Worm (Caenorhabditis elegans) whole organism, L4 larva: ENCODE data around the gene nspa-9.

Experiments used
- F44E2.7 ChIP-seq: fragments of 200-800 bp; sonication (Bioruptor generic); IDR thresholded peaks from 2 replicates; pipeline ENCODE4 v2.1.2; 2022; ENCODE audit warnings: missing genetic modification characterization, missing compliant biosample characterization
- F49E8.2 ChIP-seq: sonication (generic microtip); optimal IDR thresholded peaks from 2 replicates; lab custom pipeline; 2016; ENCODE audit warnings: missing compliant biosample characterization, mild to moderate bottlenecking, missing genetic modification characterization, borderline replicate concordance
- Y48G9A.11 ChIP-seq: fragments of 200-800 bp; sonication (Bioruptor generic); IDR thresholded peaks from 2 replicates; pipeline ENCODE4 v1.3.6; 2022; ENCODE audit warnings: missing genetic modification reagents, missing genetic modification characterization, missing compliant biosample characterization
- Y75B8A.6 ChIP-seq: fragments of 200-800 bp; sonication (Bioruptor generic); IDR thresholded peaks from 2 replicates; pipeline ENCODE4 v1.3.6; 2022; ENCODE audit warnings: missing genetic modification reagents, missing genetic modification characterization, missing compliant biosample characterization
- ZK337.2 ChIP-seq: fragments of 200-800 bp; sonication (Bioruptor generic); IDR thresholded peaks from 2 replicates; pipeline ENCODE4 v1.3.6; 2022; ENCODE audit warnings: missing genetic modification reagents, missing genetic modification characterization, missing compliant biosample characterization
- aha-1 ChIP-seq: fragments of 150-350 bp; peaks from one replicate; lab custom pipeline; 2014; ENCODE audit warnings: missing biosample characterization, missing genetic modification characterization
- aly-2 ChIP-seq: sonication (generic microtip); optimal IDR thresholded peaks from 2 replicates; lab custom pipeline; 2018; ENCODE audit warnings: missing biosample characterization, missing genetic modification characterization
- ama-1 ChIP-seq: fragments of 150-350 bp; optimal IDR thresholded peaks from 2 replicates; lab custom pipeline; 2014; ENCODE audit warnings: inconsistent platforms, mixed read lengths
- arid-1 ChIP-seq: fragments of 200-800 bp; sonication (Bioruptor generic); conservative IDR thresholded peaks from 2 replicates; pipeline ENCODE4 v1.3.6; 2022; ENCODE audit warnings: missing genetic modification reagents, missing genetic modification characterization, missing compliant biosample characterization
- ceh-28 ChIP-seq: fragments of 150-350 bp; optimal IDR thresholded peaks from 2 replicates; lab custom pipeline; 2014; ENCODE audit warnings: missing biosample characterization, missing genetic modification reagents, missing genetic modification characterization
- ceh-32 ChIP-seq: sonication (generic microtip); optimal IDR thresholded peaks from 2 replicates; lab custom pipeline; 2016; ENCODE audit warnings: mild to moderate bottlenecking, missing genetic modification characterization, missing compliant biosample characterization; ENCODE audit not compliant: poor library complexity
- ceh-44 ChIP-seq: fragments of 200-800 bp; sonication (Bioruptor generic); IDR thresholded peaks from 2 replicates; pipeline ENCODE4 v1.3.6; 2022; ENCODE audit warnings: missing genetic modification reagents, missing genetic modification characterization, missing compliant biosample characterization
- ceh-62 ChIP-seq: sonication (generic microtip); optimal IDR thresholded peaks from 2 replicates; lab custom pipeline; 2017; ENCODE audit warnings: missing biosample characterization, missing genetic modification characterization
- cey-2 ChIP-seq: sonication (generic microtip); optimal IDR thresholded peaks from 3 replicates; lab custom pipeline; 2017; ENCODE audit warnings: missing genetic modification characterization, mild to moderate bottlenecking, missing compliant biosample characterization, antibody characterized with exemption, borderline replicate concordance; ENCODE audit not compliant: insufficient read depth
- daf-16 ChIP-seq, 3 experiments: sonication (generic microtip); optimal IDR thresholded peaks; 2 replicates each; lab custom pipeline; 2016 to 2017; ENCODE audit warnings: missing genetic modification characterization in 3 of 3, missing genetic modification reagents in 3 of 3, mild to moderate bottlenecking in 2 of 3, missing compliant biosample characterization in 2 of 3, missing biosample characterization in 1 of 3, moderate library complexity in 1 of 3
- egl-27 ChIP-seq: sonication (generic microtip); optimal IDR thresholded peaks from 3 replicates; lab custom pipeline; 2017; ENCODE audit warnings: missing biosample characterization, missing genetic modification reagents, missing genetic modification characterization
- fos-1 ChIP-seq: fragments of 150-350 bp; optimal IDR thresholded peaks from 2 replicates; lab custom pipeline; 2014; ENCODE audit warnings: missing biosample characterization, missing genetic modification characterization
- gei-8 ChIP-seq: fragments of 200-800 bp; sonication (Bioruptor generic); optimal IDR thresholded peaks from 2 replicates; lab custom pipeline; 2018; ENCODE audit warnings: mild to moderate bottlenecking, missing genetic modification characterization, missing compliant biosample characterization
- hlh-11 ChIP-seq: fragments of 200-800 bp; sonication (Bioruptor generic); optimal IDR thresholded peaks from 2 replicates; lab custom pipeline; 2018; ENCODE audit warnings: mild to moderate bottlenecking, missing genetic modification characterization, missing compliant biosample characterization
- lin-29 ChIP-seq: fragments of 200-800 bp; sonication (Bioruptor generic); IDR thresholded peaks from 2 replicates; pipeline ENCODE4 v1.3.6; 2022; ENCODE audit warnings: missing genetic modification reagents, missing genetic modification characterization, missing compliant biosample characterization
- lin-38 ChIP-seq: fragments of 200-800 bp; sonication (Bioruptor generic); IDR thresholded peaks from 2 replicates; pipeline ENCODE4 v1.3.6; 2022; ENCODE audit warnings: missing genetic modification reagents, missing genetic modification characterization, missing compliant biosample characterization
- lir-3 ChIP-seq: sonication (generic microtip); optimal IDR thresholded peaks from 2 replicates; lab custom pipeline; 2016; ENCODE audit warnings: mild to moderate bottlenecking, missing genetic modification characterization, missing compliant biosample characterization
- madf-9 ChIP-seq: fragments of 200-800 bp; sonication (Bioruptor generic); conservative IDR thresholded peaks from 2 replicates; pipeline ENCODE4 v1.3.6; 2022; ENCODE audit warnings: missing genetic modification reagents, missing genetic modification characterization, missing compliant biosample characterization
- mdl-1 ChIP-seq, 2 experiments: fragments of 150-350 bp in 1 of 2; sonication (generic microtip) in 1 of 2; optimal IDR thresholded peaks; 2 replicates each; lab custom pipeline; 2014 to 2017; ENCODE audit warnings: missing biosample characterization in 2 of 2, missing genetic modification characterization in 2 of 2
- mdt-29 ChIP-seq: fragments of 200-800 bp; sonication (Bioruptor generic); IDR thresholded peaks from 2 replicates; pipeline ENCODE4 v1.3.6; 2022; ENCODE audit warnings: missing genetic modification reagents, missing genetic modification characterization, missing compliant biosample characterization
- mes-2 ChIP-seq: sonication (generic microtip); optimal IDR thresholded peaks from 2 replicates; lab custom pipeline; 2016; ENCODE audit warnings: missing genotype, mild to moderate bottlenecking, missing genetic modification characterization, missing compliant biosample characterization; ENCODE audit not compliant: poor library complexity, severe bottlenecking
- nhr-10 ChIP-seq: fragments of 150-350 bp; optimal IDR thresholded peaks from 2 replicates; lab custom pipeline; 2014; ENCODE audit warnings: missing biosample characterization, missing genetic modification characterization
- nhr-11 ChIP-seq: fragments of 150-350 bp; optimal IDR thresholded peaks from 2 replicates; lab custom pipeline; 2014; ENCODE audit warnings: missing biosample characterization, missing genetic modification characterization
- nhr-25 ChIP-seq: sonication (generic microtip); optimal IDR thresholded peaks from 2 replicates; lab custom pipeline; 2017; ENCODE audit warnings: missing genetic modification characterization, mild to moderate bottlenecking, missing compliant biosample characterization, antibody characterized with exemption, moderate library complexity, borderline replicate concordance; ENCODE audit not compliant: insufficient read depth
- nhr-77 ChIP-seq: fragments of 150-350 bp; optimal IDR thresholded peaks from 2 replicates; lab custom pipeline; 2014; ENCODE audit warnings: missing biosample characterization, missing genetic modification characterization
- pha-4 ChIP-seq, 2 experiments: fragments of 150-350 bp in 1 of 2; fragments of 200-800 bp in 1 of 2; sonication (Bioruptor generic) in 1 of 2; IDR thresholded peaks in 1 of 2; optimal IDR thresholded peaks in 1 of 2; 2 replicates each; pipeline versions ENCODE4 v1.3.6 to Lab custom; 2014 to 2022; ENCODE audit warnings: missing genetic modification characterization in 2 of 2, missing genetic modification reagents in 2 of 2, missing biosample characterization in 1 of 2, missing compliant biosample characterization in 1 of 2
- pqm-1 ChIP-seq: sonication (generic microtip); optimal IDR thresholded peaks from 2 replicates; lab custom pipeline; 2017; ENCODE audit warnings: missing biosample characterization, missing genetic modification characterization
- rbr-2 ChIP-seq: sonication (generic microtip); optimal IDR thresholded peaks from 2 replicates; lab custom pipeline; 2016; ENCODE audit warnings: missing genotype, missing genetic modification characterization, missing compliant biosample characterization
- sdz-12 ChIP-seq: fragments of 200-800 bp; sonication (Bioruptor generic); optimal IDR thresholded peaks from 2 replicates; lab custom pipeline; 2018; ENCODE audit warnings: mild to moderate bottlenecking, missing genetic modification characterization, missing compliant biosample characterization
- skn-1 ChIP-seq: fragments of 150-350 bp; optimal IDR thresholded peaks from 2 replicates; lab custom pipeline; 2014; ENCODE audit warnings: missing biosample characterization, missing genetic modification characterization
- snpc-4 ChIP-seq: fragments of 150-350 bp; optimal IDR thresholded peaks from 2 replicates; lab custom pipeline; 2014; ENCODE audit warnings: missing biosample characterization, missing genetic modification characterization
- spr-1 ChIP-seq: sonication (generic microtip); optimal IDR thresholded peaks from 2 replicates; lab custom pipeline; 2016; ENCODE audit warnings: mild to moderate bottlenecking, missing genetic modification characterization, missing compliant biosample characterization
- spr-3 ChIP-seq: fragments of 200-800 bp; sonication (Bioruptor generic); optimal IDR thresholded peaks from 2 replicates; lab custom pipeline; 2018; ENCODE audit warnings: mild to moderate bottlenecking, missing genetic modification characterization, missing compliant biosample characterization
- unc-130 ChIP-seq: sonication (generic microtip); optimal IDR thresholded peaks from 2 replicates; lab custom pipeline; 2016; ENCODE audit warnings: missing genetic modification reagents, missing genetic modification characterization, missing compliant biosample characterization
- unc-62 ChIP-seq, 3 experiments: fragments of 150-350 bp in 1 of 3; sonication (generic microtip); optimal IDR thresholded peaks in 2 of 3; peaks in 1 of 3; 1 replicate in 1 of 3; 2 replicates in 2 of 3; lab custom pipeline; 2014 to 2017; ENCODE audit warnings: missing biosample characterization in 3 of 3, missing genetic modification characterization in 3 of 3, missing genetic modification reagents in 3 of 3, missing genotype in 1 of 3
- zag-1 ChIP-seq: fragments of 150-350 bp; optimal IDR thresholded peaks from 2 replicates; lab custom pipeline; 2014; ENCODE audit warnings: missing biosample characterization, missing genetic modification characterization
- zfp-3 ChIP-seq: fragments of 200-800 bp; sonication (Bioruptor generic); conservative IDR thresholded peaks from 2 replicates; pipeline ENCODE4 v1.3.6; 2022; ENCODE audit warnings: missing genetic modification reagents, missing genetic modification characterization, missing compliant biosample characterization
- zip-2 ChIP-seq: fragments of 150-350 bp; optimal IDR thresholded peaks from 2 replicates; lab custom pipeline; 2014; ENCODE audit warnings: missing biosample characterization, missing genetic modification characterization
- ztf-11 ChIP-seq: fragments of 150-350 bp; optimal IDR thresholded peaks from 2 replicates; lab custom pipeline; 2014; ENCODE audit warnings: missing biosample characterization, missing genetic modification characterization

The nspa-9 gene

DNA sequence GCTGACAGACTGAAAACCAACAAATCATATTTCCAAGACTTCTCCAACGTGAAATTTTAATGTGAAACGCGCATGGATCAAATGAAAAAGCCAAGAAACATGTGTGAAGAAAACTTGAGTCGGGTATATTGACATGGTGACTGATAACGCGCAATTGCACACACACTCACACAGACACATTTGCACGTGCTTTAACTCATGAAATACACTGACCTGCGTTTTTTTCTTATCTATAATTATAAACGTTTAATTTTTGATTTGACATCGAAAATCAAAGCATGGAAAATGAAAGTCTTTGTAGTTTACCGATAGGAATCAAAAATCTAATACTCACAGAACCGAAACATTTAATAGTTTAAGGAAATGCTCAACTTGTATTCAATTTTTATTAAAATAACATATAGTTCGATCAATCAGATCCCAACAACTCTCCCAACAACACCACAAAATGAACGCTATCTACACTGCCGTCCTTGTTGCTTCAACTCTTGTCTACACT is at the start of gene nspa-9 (continued):
- TF ChIP-seq sdz-12 (no peak), pha-4 (GFP tag; IDR thresholded peaks at IDR 0.05; lab: Robert Waterston, UW) (no peak), pha-4 (tag; optimal IDR thresholded peaks at IDR 0.05; lab: Kevin White, UChicago) (no peak), daf-16 (GFP tag; optimal IDR thresholded peaks at IDR 0.05; lab: Kevin White, UChicago) (no peak), daf-16 (tag; optimal IDR thresholded peaks at IDR 0.05; lab: Kevin White, UChicago) (peak; percentile 91), arid-1 (no peak)

DNA sequence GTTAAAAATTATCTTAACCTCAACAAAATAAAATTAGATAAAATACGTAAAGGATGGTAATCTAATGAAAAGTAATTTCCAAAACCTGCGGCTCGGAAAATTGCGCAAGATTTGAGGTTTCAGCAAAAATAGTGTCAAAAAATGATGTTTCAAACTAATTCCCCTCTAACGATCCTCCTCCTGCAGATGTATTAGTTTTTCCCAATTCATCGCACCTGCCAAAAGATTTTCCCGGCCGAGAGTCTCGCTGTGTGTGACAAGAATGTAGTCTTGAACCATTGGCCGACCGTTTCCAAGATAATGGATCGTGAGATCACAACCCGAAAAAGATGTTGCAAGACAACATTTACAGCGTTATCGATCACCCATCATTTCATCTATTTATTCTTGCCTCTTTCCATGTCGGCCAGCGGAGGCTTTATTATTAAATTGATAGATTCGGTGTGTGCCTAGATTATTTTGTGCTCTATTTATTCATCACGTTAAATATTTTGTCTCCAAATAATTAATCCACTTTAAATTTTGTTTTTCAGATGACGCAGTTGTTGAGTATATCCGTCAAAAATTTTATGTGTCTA is 48.7 kb upstream of the nspa-9 start, which contains the start of the genes C44C10.10 and C44C10.5:
Gene C44C10.10, plus strand, starts transcription at position 301 of the 578 bp plus-strand sequence.
Gene C44C10.5, plus strand, starts transcription at position 528 of the 578 bp plus-strand sequence.
- TF ChIP-seq ceh-28 (tag; lab: Kevin White, UChicago) (no peak), aha-1 (peak; percentile 7)

DNA sequence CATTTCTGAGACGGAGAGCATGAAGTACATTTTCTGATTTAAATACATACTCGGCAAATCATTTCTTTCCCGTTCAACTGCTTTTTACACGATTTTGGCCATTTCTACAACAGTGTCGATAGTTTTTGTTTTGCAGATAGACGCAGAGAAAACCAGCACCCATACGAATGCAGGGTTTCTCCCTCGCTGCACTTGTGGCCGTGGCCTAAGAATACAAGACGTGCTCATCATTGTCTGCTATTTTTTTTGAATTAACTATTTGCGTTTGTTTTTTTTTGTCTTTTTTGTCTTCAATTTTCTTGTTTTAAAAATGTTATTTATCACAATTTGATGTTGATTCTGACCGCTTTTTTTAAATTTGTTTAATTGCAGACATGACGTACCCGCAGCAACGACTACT is 45.8 kb upstream of the nspa-9 start, which contains the start of gene smcl-1:
Gene smcl-1, plus strand, starts transcription at position 373 of the 400 bp plus-strand sequence.
- no peak for TF ChIP-seq gei-8 (GFP tag; lab: Kevin White, UChicago)
- no peak for TF ChIP-seq arid-1
- no peak for TF ChIP-seq spr-3
- no peak for TF ChIP-seq F49E8.2 (tag; lab: Kevin White, UChicago)
- TF ChIP-seq mdl-1 (tag; optimal IDR thresholded peaks at IDR 0.05; lab: Kevin White, UChicago) = peak in 1 of 2 experiments; percentile 24
- no peak for TF ChIP-seq ceh-32 (tag; lab: Kevin White, UChicago)
- no peak for TF ChIP-seq sdz-12
- TF ChIP-seq nhr-11 (tag; lab: Kevin White, UChicago) = no peak
- no peak for TF ChIP-seq mdt-29
- TF ChIP-seq ceh-44 (GFP tag; lab: Robert Waterston, UW) = no peak
- TF ChIP-seq zip-2 (tag; lab: Kevin White, UChicago) = no peak
- no peak for TF ChIP-seq F44E2.7 (GFP tag; lab: Robert Waterston, UW)
- no peak for TF ChIP-seq aly-2
- TF ChIP-seq Y48G9A.11 (GFP tag; lab: Robert Waterston, UW) = no peak
- TF ChIP-seq unc-130 (GFP tag; lab: Kevin White, UChicago) = no peak
- no peak for TF ChIP-seq unc-62 (GFP tag; optimal IDR thresholded peaks at IDR 0.05 in 1 of 2; lab: Kevin White, UChicago)
- no peak for TF ChIP-seq unc-62 (tag; optimal IDR thresholded peaks at IDR 0.05; lab: Kevin White, UChicago)
- TF ChIP-seq nhr-77 (tag; lab: Kevin White, UChicago) = no peak
- TF ChIP-seq ztf-11 = no peak
- TF ChIP-seq lir-3 (tag; lab: Kevin White, UChicago) = no peak
- TF ChIP-seq skn-1 (tag; lab: Kevin White, UChicago) = no peak
- no peak for TF ChIP-seq egl-27 (tag; lab: Kevin White, UChicago)
- no peak for TF ChIP-seq lin-29 (GFP tag; lab: Robert Waterston, UW)
- no peak for TF ChIP-seq zag-1 (tag; lab: Kevin White, UChicago)
- no peak for TF ChIP-seq fos-1
- no peak for TF ChIP-seq pqm-1
- no peak for TF ChIP-seq rbr-2 (tag; lab: Kevin White, UChicago)
- TF ChIP-seq ZK337.2 (GFP tag; lab: Robert Waterston, UW) = 0 out of 2 replicates have a peak, but pooled peaks have one; percentile 30
- TF ChIP-seq spr-1 = no peak
- no peak for TF ChIP-seq snpc-4 (tag; lab: Kevin White, UChicago)
- TF ChIP-seq madf-9 (GFP tag; lab: Robert Waterston, UW) = no peak
- no peak for TF ChIP-seq lin-38 (GFP tag; lab: Robert Waterston, UW)
- no peak for TF ChIP-seq Y75B8A.6 (GFP tag; lab: Robert Waterston, UW)
- peak; percentile 36 for TF ChIP-seq hlh-11 (tag; lab: Kevin White, UChicago)
- TF ChIP-seq cey-2 (tag; lab: Kevin White, UChicago) = no peak
- TF ChIP-seq nhr-25 (tag; lab: Kevin White, UChicago) = no peak
- no peak for TF ChIP-seq zfp-3 (GFP tag; lab: Robert Waterston, UW)
- TF ChIP-seq ceh-62 (tag; lab: Kevin White, UChicago) = no peak
- no peak for TF ChIP-seq ama-1 (lab: Kevin White, UChicago)
- TF ChIP-seq mes-2 (tag; lab: Kevin White, UChicago) = no peak
- peak; percentile 80 for TF ChIP-seq aha-1
- no peak for TF ChIP-seq nhr-10 (tag; lab: Kevin White, UChicago)
